Fruit fly (Drosophila melanogaster): ENCODE data around the gene HP1c.

The HP1c gene

DNA sequence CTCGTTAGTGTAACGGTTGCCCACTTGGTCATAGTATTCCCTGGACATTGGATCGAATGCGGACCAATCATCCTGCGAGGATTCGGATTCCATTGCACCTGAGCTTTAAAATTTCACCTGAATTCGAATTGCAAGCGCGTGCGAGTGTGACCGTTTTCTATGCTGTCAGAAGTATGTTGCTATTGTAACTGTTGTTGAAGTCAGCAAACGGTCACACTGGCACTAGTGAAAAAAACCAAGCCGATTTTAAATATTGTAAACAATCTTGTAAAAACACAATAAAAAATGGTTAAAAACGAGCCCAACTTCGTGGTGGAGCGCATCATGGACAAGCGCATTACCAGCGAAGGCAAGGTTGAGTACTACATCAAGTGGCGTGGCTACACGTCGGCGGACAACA, at the start of gene HP1c, which contains the start of gene vret:
Gene HP1c (plus strand): TSS at position 189 of the 400 bp plus-strand sequence.
Gene vret (minus strand): TSS at position 150 of the 400 bp plus-strand sequence.
- TF ChIP-seq CG17801 (GFP tag; optimal IDR thresholded peaks at IDR 0.05; ENCODE audit: partially characterized antibody): no peak

DNA sequence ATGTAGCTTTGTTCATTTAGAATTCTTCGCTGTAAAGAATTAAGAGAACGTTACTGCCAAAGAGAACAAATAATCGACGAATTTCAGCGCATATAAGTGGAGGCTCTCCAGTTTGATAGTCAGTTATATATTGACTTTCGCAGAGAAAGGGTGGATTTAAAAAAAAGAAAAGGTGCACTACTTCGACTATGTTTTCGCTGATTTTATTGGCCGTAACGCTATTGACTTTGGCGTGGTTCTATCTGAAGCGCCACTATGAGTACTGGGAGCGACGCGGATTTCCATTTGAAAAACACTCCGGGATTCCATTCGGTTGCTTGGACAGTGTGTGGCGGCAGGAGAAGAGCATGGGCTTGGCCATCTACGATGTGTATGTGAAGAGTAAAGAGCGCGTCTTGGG, 47.2 kb upstream of the HP1c start, which contains the start of gene Cyp6d4:
Gene Cyp6d4 (plus strand): TSS at position 112 of the 400 bp plus-strand sequence.
- TF ChIP-seq CG17801 (GFP tag; optimal IDR thresholded peaks at IDR 0.05; ENCODE audit: partially characterized antibody): no peak

DNA sequence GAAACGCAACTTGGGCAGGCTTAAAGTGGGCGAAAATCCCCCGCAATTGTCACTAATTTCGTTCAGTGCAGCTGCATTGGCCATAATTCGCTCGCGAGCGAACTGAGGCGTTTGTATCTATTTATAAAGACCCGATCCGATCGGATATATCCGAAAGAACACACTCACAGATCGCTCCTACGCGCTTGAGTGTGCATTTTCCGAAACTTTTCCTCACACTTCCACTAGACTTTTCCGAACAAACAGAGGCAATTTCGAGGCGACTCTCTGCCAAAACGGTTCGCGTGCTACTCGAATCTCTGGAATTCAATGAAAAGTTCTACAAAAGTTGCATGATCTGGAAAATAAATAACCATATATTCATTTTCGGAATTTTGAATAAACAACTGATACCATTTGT, 43.6 kb upstream of the HP1c start, which contains the start of the genes CG6972 and CCAP:
Gene CG6972 (plus strand): TSS at position 215 of the 400 bp plus-strand sequence.
Gene CCAP (minus strand): TSS at position 292 of the 400 bp plus-strand sequence.
- no peak for TF ChIP-seq CG17801 (GFP tag; optimal IDR thresholded peaks at IDR 0.05; ENCODE audit: partially characterized antibody)

DNA sequence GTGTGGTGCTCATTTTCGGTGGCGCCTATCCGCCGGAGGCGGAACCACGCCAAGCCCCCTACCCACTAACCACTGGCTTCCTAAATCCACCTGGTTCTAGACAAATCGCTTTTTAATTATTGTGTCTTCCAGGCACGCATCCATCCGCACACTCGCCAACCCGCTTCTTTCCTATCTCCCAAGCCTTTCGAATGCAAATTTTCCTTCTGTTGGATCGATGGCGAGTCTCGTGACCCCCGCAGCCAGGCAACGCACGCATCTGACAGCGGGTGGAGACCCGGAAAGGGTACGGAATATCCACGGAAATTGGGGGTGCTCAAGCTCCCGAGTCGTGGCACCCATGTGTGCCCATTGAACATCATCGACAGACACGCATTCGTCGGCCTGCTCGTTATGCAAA, 38.2 kb upstream of the HP1c start, which contains the start of gene CG13842:
Gene CG13842 (minus strand): TSS at position 101 of the 400 bp plus-strand sequence.
- no peak for TF ChIP-seq CG17801 (GFP tag; optimal IDR thresholded peaks at IDR 0.05; ENCODE audit: partially characterized antibody)

DNA sequence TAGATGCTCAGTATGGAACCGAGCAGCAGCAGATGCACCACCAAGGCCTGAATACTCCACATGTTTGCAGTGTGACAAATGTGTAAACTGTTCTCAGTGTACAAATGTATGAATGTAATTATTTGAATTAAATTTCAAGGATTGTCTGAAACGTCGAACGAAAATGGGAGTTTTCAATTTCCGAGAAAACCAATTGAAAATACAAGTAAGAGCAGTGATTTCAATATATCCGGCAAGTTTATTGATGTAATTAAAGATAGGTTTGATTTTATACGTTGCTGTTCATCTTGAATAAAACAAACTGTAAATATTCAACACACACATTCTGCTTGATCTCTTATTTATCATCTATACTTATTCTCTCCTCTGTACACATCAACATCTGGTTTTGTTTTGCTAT, 34.8 kb upstream of the HP1c start, which contains the start of gene CG4907:
Gene CG4907 (minus strand): TSS at position 101 of the 400 bp plus-strand sequence.
- no peak for TF ChIP-seq CG17801 (GFP tag; optimal IDR thresholded peaks at IDR 0.05; ENCODE audit: partially characterized antibody)

DNA sequence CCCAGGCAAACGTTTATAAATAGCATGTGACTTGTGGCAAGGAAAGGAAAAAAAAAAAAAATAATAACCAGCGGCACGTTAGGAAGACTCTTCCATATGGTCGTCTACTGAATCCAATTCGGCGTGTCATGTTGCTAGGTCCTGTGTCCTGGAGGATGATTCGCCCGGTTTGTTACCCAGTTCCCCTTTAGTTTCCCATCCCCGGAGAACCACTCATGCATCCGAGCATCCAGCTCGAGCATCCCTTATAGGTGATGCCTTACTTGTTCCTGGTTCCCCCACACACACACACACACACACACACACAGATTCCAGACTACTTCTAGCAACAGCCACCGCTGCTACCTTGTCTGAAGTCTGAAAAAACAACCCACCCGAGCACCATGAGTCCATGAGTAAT, 27.6 kb upstream of the HP1c start:
- TF ChIP-seq CG17801 (GFP tag; optimal IDR thresholded peaks at IDR 0.05; ENCODE audit: partially characterized antibody): no peak

DNA sequence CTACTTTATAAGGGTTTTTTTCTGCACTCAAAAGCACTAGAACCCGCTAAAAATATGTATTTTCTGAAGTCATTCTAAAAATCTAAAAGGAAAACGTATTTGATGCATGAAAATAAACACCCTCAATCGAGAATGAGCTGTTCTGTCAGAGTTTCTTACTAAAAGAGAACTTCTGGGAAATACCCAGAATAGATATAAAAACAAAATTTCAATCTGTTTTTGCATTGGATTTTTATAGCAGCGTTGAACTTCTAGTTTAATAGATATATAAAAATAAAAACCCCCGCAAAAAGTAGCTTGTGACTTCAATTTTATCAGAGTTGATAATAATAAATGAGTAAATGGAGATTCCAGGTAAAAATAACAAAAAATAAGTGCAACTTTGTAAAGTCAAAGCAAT, 27.0 kb upstream of the HP1c start:
- no peak for TF ChIP-seq CG17801 (GFP tag; optimal IDR thresholded peaks at IDR 0.05; ENCODE audit: partially characterized antibody)

DNA sequence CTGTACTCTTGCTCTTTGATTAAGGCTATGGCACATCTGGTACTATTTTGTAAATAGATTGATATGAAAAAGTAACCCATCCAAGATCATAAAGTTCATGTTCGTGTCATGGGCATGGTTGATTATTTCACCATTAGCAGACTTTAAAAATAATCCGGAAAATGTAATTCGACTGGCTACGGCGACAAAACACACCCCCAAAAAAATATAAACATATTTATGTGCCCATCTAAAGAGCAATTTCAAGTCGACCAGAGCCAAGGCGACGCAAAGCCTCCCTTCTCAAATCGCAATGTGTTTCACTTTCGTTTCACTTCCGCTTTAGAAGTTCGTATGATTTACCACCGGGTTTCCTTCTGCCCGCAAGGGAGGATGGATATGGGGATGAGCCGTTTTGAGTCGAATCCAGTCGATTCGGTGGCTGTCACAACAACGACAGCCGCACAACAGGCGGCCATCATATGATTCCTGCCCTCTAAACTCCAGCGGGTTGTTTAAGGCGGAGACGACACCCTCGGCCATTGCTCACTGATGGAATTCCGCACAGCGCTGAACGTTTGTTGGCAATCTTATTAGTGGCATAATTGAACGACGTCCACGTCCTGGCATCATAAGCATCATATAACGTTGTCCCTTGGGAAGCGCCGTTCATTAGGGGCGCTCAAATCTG, 26.3 kb upstream of the HP1c start:
- TF ChIP-seq CG17801 (GFP tag; optimal IDR thresholded peaks at IDR 0.05; ENCODE audit: partially characterized antibody): no peak

DNA sequence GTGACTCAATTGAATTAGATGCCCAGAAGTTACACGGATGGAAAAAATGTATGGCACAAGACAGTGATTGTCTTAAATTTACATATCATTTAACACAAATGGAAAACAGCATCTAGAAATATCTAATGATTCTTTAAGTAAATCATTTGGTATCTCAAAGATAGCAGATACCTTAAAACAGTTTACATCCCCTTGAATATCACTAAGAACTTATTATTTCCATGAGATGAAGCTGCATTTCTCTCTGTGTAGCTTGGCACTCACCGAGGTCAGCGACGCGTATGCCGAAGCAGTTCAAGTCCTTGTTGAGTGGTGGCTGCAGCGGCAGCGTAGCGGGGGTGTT, 25.8 kb upstream of the HP1c start:
- no peak for TF ChIP-seq CG17801 (GFP tag; optimal IDR thresholded peaks at IDR 0.05; ENCODE audit: partially characterized antibody)

DNA sequence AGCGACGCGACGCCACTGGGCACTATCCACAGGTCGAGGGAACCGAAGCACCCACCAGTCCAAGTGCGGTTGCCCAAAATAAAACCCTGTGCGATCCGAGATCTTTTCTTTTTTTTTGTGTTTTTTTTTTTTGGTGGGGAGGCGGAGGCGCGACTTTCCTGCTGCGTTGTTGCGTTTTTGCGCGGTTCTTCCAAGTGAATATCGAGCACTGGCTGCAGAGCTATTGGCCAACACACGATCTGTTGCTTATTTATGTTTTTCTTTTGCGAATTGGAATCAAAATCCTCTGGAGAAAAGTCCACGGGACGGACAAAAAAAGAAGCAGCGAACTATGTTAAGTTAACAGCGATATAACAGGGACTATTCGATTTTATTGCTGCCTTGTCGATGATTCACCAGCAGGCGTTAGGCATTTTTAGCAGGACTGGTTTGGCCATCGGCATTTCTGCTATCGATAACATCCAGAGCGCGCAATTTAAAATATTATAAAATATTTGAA, 24.6 kb upstream of the HP1c start, which contains the start of gene wge:
Gene wge (minus strand): TSS at position 343 of the 499 bp plus-strand sequence.
- peak; percentile 57 for TF ChIP-seq CG17801 (GFP tag; optimal IDR thresholded peaks at IDR 0.05; ENCODE audit: partially characterized antibody)

DNA sequence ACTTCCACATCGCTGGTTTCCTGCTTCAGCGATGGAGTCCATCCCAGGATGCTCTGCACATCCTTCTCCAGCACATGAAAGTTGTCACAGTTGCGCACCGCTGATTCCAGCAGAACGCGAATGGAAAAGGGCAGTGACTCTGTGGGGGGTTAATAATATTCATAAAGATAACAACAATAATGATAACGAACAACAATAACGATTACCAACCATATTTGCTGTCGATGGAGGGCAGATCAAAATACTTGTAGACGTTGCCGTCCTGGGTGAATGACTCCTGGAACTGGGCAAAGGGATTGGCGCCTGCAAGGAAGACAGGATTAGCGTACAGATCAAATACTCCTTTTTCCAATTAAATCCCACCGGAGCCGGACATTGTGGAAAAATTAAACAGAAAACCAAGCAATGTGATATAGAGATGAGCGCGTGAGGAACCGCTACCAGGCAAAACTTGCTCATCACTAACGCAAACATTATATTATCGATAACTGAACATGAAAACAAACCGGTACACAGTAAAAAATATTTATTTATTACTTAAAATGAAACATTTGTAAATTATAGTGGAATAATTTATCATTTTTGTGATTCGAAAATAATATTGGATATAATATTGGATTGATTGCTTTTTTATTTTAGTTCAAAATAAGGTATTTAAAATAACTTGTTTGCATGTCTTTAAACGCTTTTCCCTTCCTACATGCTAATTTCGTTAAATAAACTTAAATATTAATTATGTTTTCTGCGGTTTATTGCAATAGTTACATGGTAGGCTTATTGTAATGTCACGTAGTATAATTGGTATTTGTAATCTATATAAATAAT, 21.1 kb upstream of the HP1c start, which contains the start of gene Irp-1A:
Gene Irp-1A (minus strand): TSS at position 439 of the 825 bp plus-strand sequence.
- TF ChIP-seq CG17801 (GFP tag; optimal IDR thresholded peaks at IDR 0.05; ENCODE audit: partially characterized antibody): peak; percentile 66

DNA sequence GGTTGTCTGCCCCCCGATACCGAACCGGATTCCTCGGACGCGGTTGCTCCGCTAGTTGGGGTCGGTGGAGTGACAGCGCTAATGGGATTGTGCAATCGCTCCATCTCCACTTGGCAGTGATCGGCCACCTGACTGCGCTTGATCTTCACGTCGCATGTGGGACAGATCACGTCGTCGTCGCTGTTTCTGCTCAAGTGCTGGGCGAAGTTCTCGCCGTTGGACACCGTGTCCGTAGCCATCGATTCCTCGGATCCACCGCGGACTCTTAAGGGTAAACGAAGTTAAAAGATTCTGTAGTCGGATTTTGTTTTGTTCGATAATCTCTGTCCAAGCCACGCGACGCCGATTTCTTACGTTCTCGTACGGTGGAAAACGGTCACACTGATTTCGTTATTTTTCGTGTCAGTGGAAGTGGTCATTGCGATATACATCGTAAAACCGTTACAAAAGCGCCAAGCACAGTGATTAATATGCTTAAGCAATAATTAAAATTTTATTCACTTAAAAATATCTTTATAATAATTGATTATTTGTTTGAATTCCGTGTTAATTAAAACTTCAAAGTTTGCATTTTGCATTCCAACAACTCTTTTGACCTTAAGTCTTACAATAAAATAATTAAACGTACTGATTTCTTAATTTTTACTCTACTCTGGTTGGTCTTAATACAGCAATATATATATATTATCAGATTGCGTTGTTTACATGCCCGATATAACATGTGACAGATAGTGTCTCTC, 19.2 kb upstream of the HP1c start, which contains the start of gene RNF220:
Gene RNF220 (minus strand): TSS at position 384 of the 740 bp plus-strand sequence.
- no peak for TF ChIP-seq CG17801 (GFP tag; optimal IDR thresholded peaks at IDR 0.05; ENCODE audit: partially characterized antibody)

DNA sequence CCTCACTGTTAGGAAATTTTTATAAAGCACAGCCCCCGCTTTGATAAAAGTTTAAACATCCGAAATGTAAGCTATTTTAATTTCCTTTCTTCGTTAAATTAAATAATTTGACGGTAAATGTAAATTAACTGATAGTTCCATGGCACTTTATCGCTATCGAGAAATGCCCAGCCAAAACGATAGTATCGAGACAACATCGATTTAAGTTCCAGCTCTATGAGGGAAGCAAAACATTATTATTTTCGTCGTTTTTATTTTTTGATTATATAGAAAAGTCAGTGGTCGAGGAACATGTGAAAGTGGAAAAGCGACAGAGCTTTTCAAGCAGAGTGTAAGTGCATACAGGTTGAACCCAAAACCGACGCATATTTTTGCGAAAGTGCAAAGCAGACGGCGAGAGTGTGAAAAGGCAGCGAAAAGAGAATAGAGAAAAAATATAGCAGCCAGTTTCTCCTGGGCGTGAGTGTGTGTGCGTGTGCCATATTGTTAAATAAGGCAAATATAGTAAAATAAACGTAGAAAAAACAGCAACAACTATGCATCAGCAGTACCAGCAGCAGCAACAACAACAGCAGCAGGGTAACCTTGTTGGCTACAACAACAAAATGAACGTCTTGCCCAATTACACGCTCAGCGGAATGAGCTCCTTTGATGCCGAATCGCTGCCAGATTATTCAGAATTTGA, 18.5 kb upstream of the HP1c start, which contains the start of gene CG45049:
Gene CG45049 (plus strand): TSS at position 197 of the 685 bp plus-strand sequence.
- no peak for TF ChIP-seq CG17801 (GFP tag; optimal IDR thresholded peaks at IDR 0.05; ENCODE audit: partially characterized antibody)

DNA sequence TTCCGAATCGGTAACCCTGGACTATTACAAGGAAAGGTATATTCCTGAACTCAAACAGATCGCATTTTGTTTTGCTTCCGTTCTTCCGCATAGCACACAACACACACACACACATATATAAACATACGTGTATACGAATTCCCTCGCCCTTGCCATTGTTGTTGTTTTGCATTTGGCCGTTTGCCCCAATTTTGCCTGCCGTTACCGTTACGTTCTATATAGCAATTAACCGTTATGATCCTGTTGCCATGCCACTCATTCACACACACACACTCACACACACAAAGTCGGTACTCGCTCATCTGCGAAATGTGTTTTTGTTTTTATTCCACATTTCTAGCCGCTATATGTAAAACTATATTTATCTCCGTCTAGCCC, 18.0 kb upstream of the HP1c start:
- TF ChIP-seq CG17801 (GFP tag; optimal IDR thresholded peaks at IDR 0.05; ENCODE audit: partially characterized antibody): no peak

Data from ovary, adult (tissue).